Worm (Caenorhabditis elegans) whole organism, young adult: ENCODE measurements around the gene K08F4.5.

Source experiments
- F23B12.7 ChIP-seq: sonication (generic microtip); optimal IDR thresholded peaks from 2 replicates; lab custom pipeline; 2017; ENCODE audit warnings: missing genetic modification characterization, mild to moderate bottlenecking, missing compliant biosample characterization, antibody characterized with exemption, moderate library complexity; ENCODE audit not compliant: insufficient read depth
- F49E8.2 ChIP-seq: sonication (generic microtip); optimal IDR thresholded peaks from 3 replicates; lab custom pipeline; 2017; ENCODE audit warnings: missing genetic modification characterization, mild to moderate bottlenecking, missing compliant biosample characterization, antibody characterized with exemption, moderate library complexity; ENCODE audit not compliant: insufficient read depth
- T07F8.4 ChIP-seq: sonication (generic microtip); optimal IDR thresholded peaks from 2 replicates; lab custom pipeline; 2016; ENCODE audit warnings: mild to moderate bottlenecking, missing genetic modification characterization, moderate library complexity, missing compliant biosample characterization
- atf-7 ChIP-seq: sonication (generic microtip); optimal IDR thresholded peaks from 2 replicates; lab custom pipeline; 2017; ENCODE audit warnings: mild to moderate bottlenecking, missing genetic modification characterization, missing compliant biosample characterization
- ceh-40 ChIP-seq: fragments of 200-800 bp; sonication (Bioruptor generic); IDR thresholded peaks from 2 replicates; pipeline ENCODE4 v1.3.6; 2022; ENCODE audit warnings: missing genetic modification characterization, missing compliant biosample characterization
- egl-18 ChIP-seq: fragments of 200-800 bp; sonication (Bioruptor generic); IDR thresholded peaks from 2 replicates; pipeline ENCODE4 v1.3.6; 2022; ENCODE audit warnings: missing genetic modification reagents, missing genetic modification characterization, missing compliant biosample characterization
- let-607 ChIP-seq, 2 experiments: fragments of 200-800 bp in 1 of 2; sonication (Bioruptor generic) in 1 of 2; sonication (generic microtip) in 1 of 2; optimal IDR thresholded peaks; 2 replicates each; lab custom pipeline; 2016 to 2018; ENCODE audit warnings: mild to moderate bottlenecking in 2 of 2, missing compliant biosample characterization in 2 of 2, missing genetic modification characterization in 2 of 2, moderate library complexity in 2 of 2, missing genotype in 1 of 2
- nfya-1 ChIP-seq: sonication (generic microtip); optimal IDR thresholded peaks from 2 replicates; lab custom pipeline; 2017; ENCODE audit warnings: antibody characterized with exemption, missing compliant biosample characterization, missing genetic modification characterization, borderline replicate concordance; ENCODE audit not compliant: insufficient read depth
- rpc-1 ChIP-seq, 2 experiments: fragments of 150-350 bp in 1 of 2; sonication (generic microtip) in 1 of 2; optimal IDR thresholded peaks; 2 replicates each; lab custom pipeline; 2014 to 2018; ENCODE audit warnings: missing biosample characterization in 1 of 2, missing genetic modification characterization in 1 of 2, missing genetic modification reagents in 1 of 2, missing genotype in 1 of 2
- somi-1 ChIP-seq: fragments of 200-800 bp; sonication (Bioruptor generic); optimal IDR thresholded peaks from 2 replicates; lab custom pipeline; 2018; ENCODE audit warnings: mild to moderate bottlenecking, missing genetic modification characterization, missing compliant biosample characterization

ce11 chrIV:10143640-10144039, 7.9 kb upstream of the K08F4.5 start, which contains the start of gene msp-38:
- TF ChIP-seq atf-7 (no peak), egl-18 (no peak), F23B12.7 (no peak), let-607 (tag; optimal IDR thresholded peaks at IDR 0.05; lab: Kevin White, UChicago) (no peak), somi-1 (no peak), F49E8.2 (no peak), ceh-40 (no peak), rpc-1 (optimal IDR thresholded peaks at IDR 0.05; lab: Kevin White, UChicago) (no peak), rpc-1 (tag; optimal IDR thresholded peaks at IDR 0.05; lab: Kevin White, UChicago) (no peak), nfya-1 (no peak), T07F8.4 (tag; lab: Kevin White, UChicago) (no peak)
